Worm (Caenorhabditis elegans) whole organism, young adult: Measurements from ENCODE around the gene T06D8.9.

Source experiments
- Y56A3A.18 ChIP-seq: fragments of 200-800 bp; sonication (Bioruptor generic); IDR thresholded peaks from 2 replicates; pipeline ENCODE4 v1.3.6; 2022; ENCODE audit warnings: missing genetic modification reagents, missing genetic modification characterization, missing compliant biosample characterization
- nfya-1 ChIP-seq: sonication (generic microtip); optimal IDR thresholded peaks from 2 replicates; lab custom pipeline; 2017; ENCODE audit warnings: antibody characterized with exemption, missing compliant biosample characterization, missing genetic modification characterization, borderline replicate concordance; ENCODE audit not compliant: insufficient read depth

DNA sequence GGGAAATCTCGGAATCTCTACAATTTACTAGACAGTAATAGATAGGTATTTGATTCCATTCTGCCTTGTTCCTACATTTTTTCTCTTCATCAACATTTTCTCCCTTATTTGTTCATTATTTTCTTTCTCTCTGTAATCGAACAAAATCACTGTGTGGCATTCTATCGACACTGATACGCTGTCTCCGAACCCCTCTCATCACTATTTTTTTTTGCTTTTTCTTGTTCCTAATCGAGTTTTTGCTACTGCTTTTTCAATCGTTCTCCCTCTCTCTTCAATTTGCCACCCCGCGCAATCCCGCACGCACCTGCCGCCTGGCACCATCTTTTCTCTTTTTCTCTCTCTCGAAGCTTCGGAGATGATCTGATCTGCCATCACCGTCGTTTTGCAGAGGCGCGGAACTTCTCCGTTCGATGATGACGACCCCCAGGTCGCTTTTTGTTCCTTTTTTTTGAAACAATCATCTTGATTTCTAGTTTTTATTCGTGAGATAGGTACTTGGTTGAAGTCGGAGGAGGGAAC is 39.1 kb upstream of the T06D8.9 start:
- TF ChIP-seq nfya-1 (no peak), Y56A3A.18 (GFP tag; lab: Robert Waterston, UW) (no peak)
